Worm (Caenorhabditis elegans) whole organism, L3 larva: ENCODE data around the gene D2023.6.

Experiments used
- R02D3.7 ChIP-seq: fragments of 150-350 bp; optimal IDR thresholded peaks from 2 replicates; lab custom pipeline; 2014; ENCODE audit warnings: missing biosample characterization, missing genetic modification characterization
- ZK546.5 ChIP-seq: sonication (generic microtip); optimal IDR thresholded peaks from 2 replicates; lab custom pipeline; 2017; ENCODE audit warnings: missing biosample characterization, missing genetic modification characterization
- aly-2 ChIP-seq: fragments of 150-350 bp; optimal IDR thresholded peaks from 2 replicates; lab custom pipeline; 2014; ENCODE audit warnings: missing biosample characterization, missing genetic modification characterization
- ama-1 ChIP-seq: fragments of 150-350 bp; optimal IDR thresholded peaks from 2 replicates; lab custom pipeline; 2018
- ceh-28 ChIP-seq: fragments of 150-350 bp; optimal IDR thresholded peaks from 2 replicates; lab custom pipeline; 2014; ENCODE audit warnings: missing biosample characterization, missing genetic modification reagents, missing genetic modification characterization
- ceh-9 ChIP-seq: sonication (generic microtip); optimal IDR thresholded peaks from 2 replicates; lab custom pipeline; 2018; ENCODE audit warnings: missing biosample characterization, missing genetic modification characterization
- daf-12 ChIP-seq: fragments of 150-350 bp; optimal IDR thresholded peaks from 2 replicates; lab custom pipeline; 2014; ENCODE audit warnings: missing biosample characterization, missing genetic modification reagents, missing genetic modification characterization
- egl-27 ChIP-seq: sonication (generic microtip); optimal IDR thresholded peaks from 4 replicates; lab custom pipeline; 2017; ENCODE audit warnings: missing biosample characterization, missing genetic modification reagents, missing genetic modification characterization
- egl-5 ChIP-seq: fragments of 150-350 bp; optimal IDR thresholded peaks from 2 replicates; lab custom pipeline; 2017; ENCODE audit warnings: missing biosample characterization, missing genetic modification reagents, missing genetic modification characterization, inconsistent platforms
- elt-2 ChIP-seq: sonication (generic microtip); optimal IDR thresholded peaks from 2 replicates; lab custom pipeline; 2016; ENCODE audit warnings: missing genetic modification reagents, mild to moderate bottlenecking, missing genetic modification characterization, missing compliant biosample characterization
- elt-3 ChIP-seq, 3 experiments: fragments of 150-350 bp in 1 of 3; sonication (generic microtip) in 2 of 3; optimal IDR thresholded peaks; 2 replicates in 2 of 3; 4 replicates in 1 of 3; lab custom pipeline; 2014 to 2017; ENCODE audit warnings: missing biosample characterization in 3 of 3, missing genetic modification characterization in 3 of 3
- eor-1 ChIP-seq, 2 experiments: fragments of 150-350 bp; optimal IDR thresholded peaks; 2 replicates each; lab custom pipeline; 2014 to 2018; ENCODE audit warnings: missing biosample characterization in 2 of 2, missing genetic modification characterization in 2 of 2
- fkh-10 ChIP-seq: sonication (generic microtip); optimal IDR thresholded peaks from 2 replicates; lab custom pipeline; 2017; ENCODE audit warnings: missing biosample characterization, missing genetic modification reagents, missing genetic modification characterization
- fkh-2 ChIP-seq: fragments of 150-350 bp; optimal IDR thresholded peaks from 2 replicates; lab custom pipeline; 2014; ENCODE audit warnings: missing biosample characterization, missing genetic modification reagents, missing genetic modification characterization
- fos-1 ChIP-seq: fragments of 150-350 bp; optimal IDR thresholded peaks from 2 replicates; lab custom pipeline; 2014; ENCODE audit warnings: missing biosample characterization, missing genetic modification characterization
- hmg-11 ChIP-seq: sonication (generic microtip); optimal IDR thresholded peaks from 2 replicates; lab custom pipeline; 2016; ENCODE audit warnings: missing genetic modification characterization, missing compliant biosample characterization
- jun-1 ChIP-seq: fragments of 150-350 bp; optimal IDR thresholded peaks from 2 replicates; lab custom pipeline; 2014; ENCODE audit warnings: missing biosample characterization, missing genetic modification reagents, missing genetic modification characterization
- lin-15B ChIP-seq: fragments of 150-350 bp; optimal IDR thresholded peaks from 2 replicates; lab custom pipeline; 2014; ENCODE audit warnings: missing biosample characterization, missing genetic modification characterization
- lsy-12 ChIP-seq: sonication (generic microtip); optimal IDR thresholded peaks from 2 replicates; lab custom pipeline; 2016; ENCODE audit warnings: mild to moderate bottlenecking, missing genetic modification characterization, missing compliant biosample characterization
- mdl-1 ChIP-seq: fragments of 150-350 bp; optimal IDR thresholded peaks from 2 replicates; lab custom pipeline; 2014; ENCODE audit warnings: missing biosample characterization, missing genetic modification characterization
- mml-1 ChIP-seq: fragments of 150-350 bp; sonication (generic microtip); optimal IDR thresholded peaks from 3 replicates; lab custom pipeline; 2014; ENCODE audit warnings: missing biosample characterization, missing genetic modification characterization
- nfya-1 ChIP-seq: sonication (generic microtip); optimal IDR thresholded peaks from 2 replicates; lab custom pipeline; 2017; ENCODE audit warnings: missing genetic modification characterization, mild to moderate bottlenecking, missing compliant biosample characterization, antibody characterized with exemption, moderate library complexity; ENCODE audit not compliant: insufficient read depth
- nhr-12 ChIP-seq: fragments of 150-350 bp; optimal IDR thresholded peaks from 2 replicates; lab custom pipeline; 2014; ENCODE audit warnings: missing biosample characterization, missing genetic modification characterization
- nhr-23 ChIP-seq: fragments of 150-350 bp; optimal IDR thresholded peaks from 2 replicates; lab custom pipeline; 2014; ENCODE audit warnings: missing biosample characterization, missing genetic modification reagents, missing genetic modification characterization
- nhr-237 ChIP-seq: fragments of 150-350 bp; optimal IDR thresholded peaks from 2 replicates; lab custom pipeline; 2014; ENCODE audit warnings: missing biosample characterization, missing genetic modification characterization
- nhr-25 ChIP-seq: sonication (generic microtip); optimal IDR thresholded peaks from 2 replicates; lab custom pipeline; 2017; ENCODE audit warnings: missing biosample characterization, missing genetic modification characterization
- nhr-28 ChIP-seq: fragments of 150-350 bp; optimal IDR thresholded peaks from 2 replicates; lab custom pipeline; 2014; ENCODE audit warnings: missing biosample characterization, missing genetic modification characterization
- nhr-43 ChIP-seq: sonication (generic microtip); optimal IDR thresholded peaks from 2 replicates; lab custom pipeline; 2016; ENCODE audit warnings: mild to moderate bottlenecking, missing genetic modification characterization, missing compliant biosample characterization; ENCODE audit not compliant: poor library complexity, severe bottlenecking
- nhr-67 ChIP-seq: fragments of 150-350 bp; optimal IDR thresholded peaks from 2 replicates; lab custom pipeline; 2014; ENCODE audit warnings: missing biosample characterization, missing genetic modification characterization
- nhr-76 ChIP-seq: fragments of 150-350 bp; sonication (generic microtip); optimal IDR thresholded peaks from 5 replicates; lab custom pipeline; 2014; ENCODE audit warnings: missing biosample characterization, missing genetic modification characterization
- nhr-77 ChIP-seq: fragments of 150-350 bp; optimal IDR thresholded peaks from 2 replicates; lab custom pipeline; 2014; ENCODE audit warnings: missing biosample characterization, missing genetic modification characterization
- pha-4 ChIP-seq: fragments of 150-350 bp; optimal IDR thresholded peaks from 2 replicates; lab custom pipeline; 2014; ENCODE audit warnings: missing biosample characterization, missing genetic modification reagents, missing genetic modification characterization
- pqm-1 ChIP-seq: fragments of 150-350 bp; optimal IDR thresholded peaks from 2 replicates; lab custom pipeline; 2017; ENCODE audit warnings: missing biosample characterization, missing genetic modification characterization, inconsistent platforms
- skn-1 ChIP-seq: fragments of 150-350 bp; optimal IDR thresholded peaks from 2 replicates; lab custom pipeline; 2014; ENCODE audit warnings: missing biosample characterization, missing genetic modification characterization
- snpc-4 ChIP-seq: fragments of 150-350 bp; optimal IDR thresholded peaks from 2 replicates; lab custom pipeline; 2014; ENCODE audit warnings: missing biosample characterization, missing genetic modification characterization
- tbx-2 ChIP-seq: sonication (generic microtip); optimal IDR thresholded peaks from 2 replicates; lab custom pipeline; 2016; ENCODE audit warnings: mild to moderate bottlenecking, missing genetic modification characterization, missing compliant biosample characterization
- unc-62 ChIP-seq: fragments of 150-350 bp; sonication (generic microtip); optimal IDR thresholded peaks from 4 replicates; lab custom pipeline; 2014; ENCODE audit warnings: missing biosample characterization, missing genetic modification reagents, missing genetic modification characterization
- zag-1 ChIP-seq: fragments of 150-350 bp; optimal IDR thresholded peaks from 2 replicates; lab custom pipeline; 2014; ENCODE audit warnings: missing biosample characterization, missing genetic modification characterization
- ztf-11 ChIP-seq: fragments of 150-350 bp; optimal IDR thresholded peaks from 2 replicates; lab custom pipeline; 2014; ENCODE audit warnings: missing biosample characterization, missing genetic modification characterization
- ztf-4 ChIP-seq: fragments of 150-350 bp; optimal IDR thresholded peaks from 2 replicates; lab custom pipeline; 2014; ENCODE audit warnings: missing biosample characterization, missing genetic modification characterization

D2023.6 gene

DNA sequence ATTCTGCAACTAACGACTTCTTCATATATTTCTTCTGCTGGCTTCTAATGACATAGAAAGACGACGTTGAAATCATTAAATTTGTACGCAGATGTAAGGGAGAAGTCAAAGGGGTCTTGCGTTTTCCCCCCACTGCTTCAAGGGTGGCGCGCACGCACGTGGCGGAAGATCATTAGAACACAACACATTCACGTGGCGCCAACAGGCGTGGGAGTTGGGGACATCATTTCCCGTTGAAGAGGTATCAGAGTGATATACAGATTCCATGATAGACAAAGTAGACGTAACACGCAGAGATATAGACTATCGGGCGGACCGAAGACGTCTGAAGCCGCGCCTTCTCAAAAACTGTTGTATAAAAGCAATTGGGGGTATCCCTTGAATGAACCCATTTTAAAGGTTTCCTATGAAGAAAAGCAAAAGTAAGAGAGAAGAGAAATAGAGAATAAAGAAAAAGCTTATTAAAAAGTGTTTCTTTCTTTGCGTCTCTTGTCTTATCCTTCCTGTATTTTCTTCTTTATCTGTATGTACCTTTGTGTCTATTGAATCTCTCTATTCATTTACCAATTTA is 27.8 kb upstream of the D2023.6 start (continued):
- TF ChIP-seq snpc-4: no peak
- no peak for TF ChIP-seq daf-12 (tag; lab: Kevin White, UChicago)
- peak; percentile 0 for TF ChIP-seq R02D3.7 (tag; lab: Kevin White, UChicago)
- peak; percentile 78 for TF ChIP-seq tbx-2 (tag; lab: Kevin White, UChicago)
- no peak for TF ChIP-seq pqm-1 (tag; lab: Kevin White, UChicago)
- TF ChIP-seq mdl-1 (tag; lab: Kevin White, UChicago): peak; percentile 88
- no peak for TF ChIP-seq zag-1 (tag; lab: Kevin White, UChicago)
- no peak for TF ChIP-seq nhr-28
- TF ChIP-seq mml-1: peak; percentile 85
- no peak for TF ChIP-seq elt-2 (tag; lab: Kevin White, UChicago)
- TF ChIP-seq nhr-237 (tag; lab: Kevin White, UChicago): no peak
- peak; percentile 19 for TF ChIP-seq ceh-28
- TF ChIP-seq, all 47 proteins: peak for 14

DNA sequence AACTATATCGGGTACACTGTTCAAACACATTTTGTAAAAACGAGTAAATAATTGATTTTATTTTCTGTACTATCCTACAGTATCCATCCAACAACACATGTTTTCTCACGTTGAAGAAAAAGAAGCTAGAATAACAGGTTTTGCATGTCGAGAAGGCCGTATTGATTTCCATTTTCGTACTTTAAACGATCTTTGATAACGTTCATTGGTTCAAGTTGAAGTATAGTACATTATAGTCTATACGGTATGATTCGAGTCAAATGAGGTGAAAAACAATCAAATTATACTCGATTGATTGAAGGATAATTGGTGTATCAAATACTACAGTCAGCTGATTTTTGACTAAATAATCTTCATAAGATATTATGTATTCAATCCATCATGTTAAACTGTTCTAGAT is 26.7 kb upstream of the D2023.6 start:
- TF ChIP-seq lin-15B (tag; lab: Kevin White, UChicago) (no peak), nhr-43 (tag; lab: Kevin White, UChicago) (peak; percentile 55), nfya-1 (peak; percentile 36), eor-1 (tag; optimal IDR thresholded peaks at IDR 0.05; lab: Kevin White, UChicago) (no peak), nhr-25 (tag; lab: Kevin White, UChicago) (peak; percentile 50), snpc-4 (no peak), aly-2 (tag; lab: Kevin White, UChicago) (no peak), ceh-9 (tag; lab: Kevin White, UChicago) (no peak), ama-1 (no peak), mdl-1 (tag; lab: Kevin White, UChicago) (peak; percentile 2), ztf-11 (no peak)

DNA sequence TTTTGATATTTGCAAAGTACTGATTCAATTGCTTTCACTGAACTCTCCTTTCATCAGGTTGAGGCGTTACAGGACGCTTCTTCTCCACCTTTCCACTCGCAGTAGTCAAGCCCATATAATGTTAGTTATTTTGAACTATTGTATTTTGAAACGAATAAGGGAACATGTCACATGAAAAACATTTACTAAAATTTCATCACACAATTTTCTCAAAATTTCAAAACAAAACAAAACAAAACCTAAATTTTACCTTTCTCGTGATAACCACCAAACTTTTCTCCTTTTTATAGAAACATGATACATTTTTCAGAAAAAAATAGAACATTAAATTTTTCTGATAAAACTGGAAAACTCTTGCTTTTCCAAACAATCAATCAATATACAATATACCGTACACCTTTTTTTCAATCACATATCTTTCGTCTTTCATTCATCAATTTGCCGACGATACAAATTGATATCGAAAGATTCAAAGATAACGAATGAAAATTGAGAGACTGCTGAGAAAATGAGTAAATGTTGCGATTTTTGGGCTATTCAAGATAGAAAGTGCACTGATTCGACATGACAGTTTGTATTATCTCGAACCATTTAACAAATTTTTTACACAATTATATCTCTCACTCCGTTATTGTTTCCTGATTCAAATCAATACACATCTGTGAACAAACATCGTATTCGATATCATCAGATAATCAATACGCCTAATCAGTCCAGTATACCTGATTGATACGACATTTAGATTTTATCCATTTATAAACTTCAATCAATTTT is 25.9 kb upstream of the D2023.6 start:
- TF ChIP-seq egl-27: no peak
- no peak for TF ChIP-seq fkh-10 (GFP tag; lab: Kevin White, UChicago)
- no peak for TF ChIP-seq nhr-77
- TF ChIP-seq nhr-23 (tag; lab: Kevin White, UChicago): peak; percentile 74
- no peak for TF ChIP-seq pha-4 (tag; lab: Kevin White, UChicago)
- no peak for TF ChIP-seq hmg-11 (tag; lab: Kevin White, UChicago)
- no peak for TF ChIP-seq ztf-4
- TF ChIP-seq ceh-28: peak; percentile 68
- TF ChIP-seq elt-2 (tag; lab: Kevin White, UChicago): peak; percentile 40
- TF ChIP-seq nhr-237 (tag; lab: Kevin White, UChicago): no peak
- TF ChIP-seq nhr-76 (tag; lab: Kevin White, UChicago): peak; percentile 62
- no peak for TF ChIP-seq ama-1
- TF ChIP-seq jun-1 (tag; lab: Kevin White, UChicago): no peak
- TF ChIP-seq unc-62: no peak
- peak; percentile 46 for TF ChIP-seq tbx-2 (tag; lab: Kevin White, UChicago)
- TF ChIP-seq daf-12 (tag; lab: Kevin White, UChicago): no peak
- TF ChIP-seq nhr-67 (tag; lab: Kevin White, UChicago): no peak
- no peak for TF ChIP-seq pqm-1 (tag; lab: Kevin White, UChicago)
- TF ChIP-seq mdl-1 (tag; lab: Kevin White, UChicago): no peak
- TF ChIP-seq fkh-2 (tag; lab: Kevin White, UChicago): no peak
- TF ChIP-seq snpc-4: no peak
- TF ChIP-seq R02D3.7 (tag; lab: Kevin White, UChicago): no peak
- TF ChIP-seq fos-1 (tag; lab: Kevin White, UChicago): no peak
- no peak for TF ChIP-seq skn-1
- no peak for TF ChIP-seq ZK546.5 (tag; lab: Kevin White, UChicago)
- no peak for TF ChIP-seq nhr-12
- TF ChIP-seq nhr-43 (tag; lab: Kevin White, UChicago): peak; percentile 75
- no peak for TF ChIP-seq egl-5
- peak; percentile 39 for TF ChIP-seq nhr-25 (tag; lab: Kevin White, UChicago)
- no peak for TF ChIP-seq lin-15B (tag; lab: Kevin White, UChicago)
- no peak for TF ChIP-seq lsy-12 (tag; lab: Kevin White, UChicago)
- TF ChIP-seq aly-2 (tag; lab: Kevin White, UChicago): no peak
- TF ChIP-seq elt-3 (tag; optimal IDR thresholded peaks at IDR 0.05; lab: Kevin White, UChicago): peak in 2 of 3 experiments; percentile 76 to 86
